Worm (Caenorhabditis elegans) whole organism, L4 larva: ENCODE measurements around the gene inx-9.

Experiments
- Y105C5A.15 ChIP-seq: fragments of 200-800 bp; sonication (Bioruptor generic); IDR thresholded peaks from 2 replicates; pipeline ENCODE4 v1.3.6; 2022; ENCODE audit warnings: missing genetic modification characterization, missing compliant biosample characterization
- Y48G9A.11 ChIP-seq: fragments of 200-800 bp; sonication (Bioruptor generic); IDR thresholded peaks from 2 replicates; pipeline ENCODE4 v1.3.6; 2022; ENCODE audit warnings: missing genetic modification reagents, missing genetic modification characterization, missing compliant biosample characterization
- Y75B8A.6 ChIP-seq: fragments of 200-800 bp; sonication (Bioruptor generic); IDR thresholded peaks from 2 replicates; pipeline ENCODE4 v1.3.6; 2022; ENCODE audit warnings: missing genetic modification reagents, missing genetic modification characterization, missing compliant biosample characterization
- ZK337.2 ChIP-seq: fragments of 200-800 bp; sonication (Bioruptor generic); IDR thresholded peaks from 2 replicates; pipeline ENCODE4 v1.3.6; 2022; ENCODE audit warnings: missing genetic modification reagents, missing genetic modification characterization, missing compliant biosample characterization
- ZK546.5 ChIP-seq, 2 experiments: sonication (generic microtip); optimal IDR thresholded peaks; 2 replicates each; lab custom pipeline; 2017; ENCODE audit warnings: missing biosample characterization in 2 of 2, missing genetic modification characterization in 2 of 2
- aly-2 ChIP-seq: sonication (generic microtip); optimal IDR thresholded peaks from 2 replicates; lab custom pipeline; 2018; ENCODE audit warnings: missing biosample characterization, missing genetic modification characterization
- ama-1 ChIP-seq: fragments of 150-350 bp; optimal IDR thresholded peaks from 2 replicates; lab custom pipeline; 2014; ENCODE audit warnings: inconsistent platforms, mixed read lengths
- ceh-28 ChIP-seq: fragments of 150-350 bp; optimal IDR thresholded peaks from 2 replicates; lab custom pipeline; 2014; ENCODE audit warnings: missing biosample characterization, missing genetic modification reagents, missing genetic modification characterization
- cey-2 ChIP-seq: sonication (generic microtip); optimal IDR thresholded peaks from 3 replicates; lab custom pipeline; 2017; ENCODE audit warnings: missing genetic modification characterization, mild to moderate bottlenecking, missing compliant biosample characterization, antibody characterized with exemption, borderline replicate concordance; ENCODE audit not compliant: insufficient read depth
- ctbp-1 ChIP-seq: fragments of 200-800 bp; sonication (Bioruptor generic); IDR thresholded peaks from 2 replicates; pipeline ENCODE4 v1.3.6; 2022; ENCODE audit warnings: missing genetic modification reagents, missing genetic modification characterization, missing compliant biosample characterization
- daf-16 ChIP-seq, 3 experiments: sonication (generic microtip); optimal IDR thresholded peaks; 2 replicates each; lab custom pipeline; 2016 to 2017; ENCODE audit warnings: missing genetic modification characterization in 3 of 3, missing genetic modification reagents in 3 of 3, mild to moderate bottlenecking in 2 of 3, missing compliant biosample characterization in 2 of 3, missing biosample characterization in 1 of 3, moderate library complexity in 1 of 3
- dmd-8 ChIP-seq: fragments of 200-800 bp; sonication (Bioruptor generic); IDR thresholded peaks from 2 replicates; pipeline ENCODE4 v1.3.6; 2022; ENCODE audit warnings: missing genetic modification characterization, missing compliant biosample characterization
- dpl-1 ChIP-seq: fragments of 150-350 bp; optimal IDR thresholded peaks from 2 replicates; lab custom pipeline; 2014; ENCODE audit warnings: missing biosample characterization, missing genetic modification reagents, missing genetic modification characterization
- duxl-1 ChIP-seq: sonication (generic microtip); optimal IDR thresholded peaks from 2 replicates; lab custom pipeline; 2016; ENCODE audit warnings: mild to moderate bottlenecking, missing genetic modification characterization, moderate library complexity, missing compliant biosample characterization; ENCODE audit not compliant: poor library complexity
- dve-1 ChIP-seq: sonication (generic microtip); optimal IDR thresholded peaks from 2 replicates; lab custom pipeline; 2017; ENCODE audit warnings: antibody characterized with exemption, mild to moderate bottlenecking, missing genetic modification characterization, missing compliant biosample characterization; ENCODE audit not compliant: insufficient read depth
- egl-27 ChIP-seq: sonication (generic microtip); optimal IDR thresholded peaks from 3 replicates; lab custom pipeline; 2017; ENCODE audit warnings: missing biosample characterization, missing genetic modification reagents, missing genetic modification characterization
- egl-43 ChIP-seq: fragments of 200-800 bp; sonication (Bioruptor generic); IDR thresholded peaks from 2 replicates; pipeline ENCODE4 v1.3.6; 2022; ENCODE audit warnings: missing genetic modification reagents, missing genetic modification characterization, missing compliant biosample characterization
- fos-1 ChIP-seq: fragments of 150-350 bp; optimal IDR thresholded peaks from 2 replicates; lab custom pipeline; 2014; ENCODE audit warnings: missing biosample characterization, missing genetic modification characterization
- hlh-11 ChIP-seq: fragments of 200-800 bp; sonication (Bioruptor generic); optimal IDR thresholded peaks from 2 replicates; lab custom pipeline; 2018; ENCODE audit warnings: mild to moderate bottlenecking, missing genetic modification characterization, missing compliant biosample characterization
- hlh-30 ChIP-seq: sonication (generic microtip); optimal IDR thresholded peaks from 2 replicates; lab custom pipeline; 2017; ENCODE audit warnings: antibody characterized with exemption, mild to moderate bottlenecking, missing genetic modification characterization, missing compliant biosample characterization; ENCODE audit not compliant: insufficient read depth
- lin-1 ChIP-seq: fragments of 200-800 bp; sonication (Bioruptor generic); IDR thresholded peaks from 2 replicates; pipeline ENCODE4 v1.3.6; 2022; ENCODE audit warnings: missing genetic modification reagents, missing genetic modification characterization, missing compliant biosample characterization
- lin-38 ChIP-seq: fragments of 200-800 bp; sonication (Bioruptor generic); IDR thresholded peaks from 2 replicates; pipeline ENCODE4 v1.3.6; 2022; ENCODE audit warnings: missing genetic modification reagents, missing genetic modification characterization, missing compliant biosample characterization
- lsy-2 ChIP-seq, 2 experiments: fragments of 150-350 bp in 1 of 2; sonication (generic microtip) in 1 of 2; optimal IDR thresholded peaks; 2 replicates each; lab custom pipeline; 2014 to 2017; ENCODE audit warnings: missing biosample characterization in 2 of 2, missing genetic modification characterization in 2 of 2
- madf-9 ChIP-seq: fragments of 200-800 bp; sonication (Bioruptor generic); conservative IDR thresholded peaks from 2 replicates; pipeline ENCODE4 v1.3.6; 2022; ENCODE audit warnings: missing genetic modification reagents, missing genetic modification characterization, missing compliant biosample characterization
- mes-2 ChIP-seq: sonication (generic microtip); optimal IDR thresholded peaks from 2 replicates; lab custom pipeline; 2016; ENCODE audit warnings: missing genotype, mild to moderate bottlenecking, missing genetic modification characterization, missing compliant biosample characterization; ENCODE audit not compliant: poor library complexity, severe bottlenecking
- nhr-102 ChIP-seq: sonication (generic microtip); optimal IDR thresholded peaks from 2 replicates; lab custom pipeline; 2016; ENCODE audit warnings: mild to moderate bottlenecking, missing genetic modification characterization, moderate library complexity, missing compliant biosample characterization
- nhr-237 ChIP-seq: sonication (generic microtip); optimal IDR thresholded peaks from 2 replicates; lab custom pipeline; 2017; ENCODE audit warnings: missing biosample characterization, missing genetic modification characterization
- nhr-28 ChIP-seq: fragments of 150-350 bp; optimal IDR thresholded peaks from 2 replicates; lab custom pipeline; 2014; ENCODE audit warnings: missing biosample characterization, missing genetic modification characterization
- nhr-42 ChIP-seq: fragments of 200-800 bp; sonication (Bioruptor generic); IDR thresholded peaks from 2 replicates; pipeline ENCODE4 v1.3.6; 2022; ENCODE audit warnings: missing genetic modification characterization, missing compliant biosample characterization
- nhr-48 ChIP-seq: sonication (generic microtip); optimal IDR thresholded peaks from 2 replicates; lab custom pipeline; 2016; ENCODE audit warnings: mild to moderate bottlenecking, missing genetic modification characterization, missing compliant biosample characterization
- nhr-6 ChIP-seq: fragments of 150-350 bp; optimal IDR thresholded peaks from 2 replicates; lab custom pipeline; 2014; ENCODE audit warnings: missing biosample characterization, missing genetic modification characterization
- nhr-76 ChIP-seq: fragments of 150-350 bp; optimal IDR thresholded peaks from 2 replicates; lab custom pipeline; 2014; ENCODE audit warnings: missing biosample characterization, missing genetic modification characterization
- nhr-77 ChIP-seq: fragments of 150-350 bp; optimal IDR thresholded peaks from 2 replicates; lab custom pipeline; 2014; ENCODE audit warnings: missing biosample characterization, missing genetic modification characterization
- pha-4 ChIP-seq, 2 experiments: fragments of 150-350 bp in 1 of 2; fragments of 200-800 bp in 1 of 2; sonication (Bioruptor generic) in 1 of 2; IDR thresholded peaks in 1 of 2; optimal IDR thresholded peaks in 1 of 2; 2 replicates each; pipeline versions ENCODE4 v1.3.6 to Lab custom; 2014 to 2022; ENCODE audit warnings: missing genetic modification characterization in 2 of 2, missing genetic modification reagents in 2 of 2, missing biosample characterization in 1 of 2, missing compliant biosample characterization in 1 of 2
- php-3 ChIP-seq: fragments of 200-800 bp; sonication (Bioruptor generic); IDR thresholded peaks from 2 replicates; pipeline ENCODE4 v1.3.6; 2022; ENCODE audit warnings: missing genetic modification reagents, missing genetic modification characterization, missing compliant biosample characterization
- pqm-1 ChIP-seq: sonication (generic microtip); optimal IDR thresholded peaks from 2 replicates; lab custom pipeline; 2017; ENCODE audit warnings: missing biosample characterization, missing genetic modification characterization
- snpc-4 ChIP-seq: fragments of 150-350 bp; optimal IDR thresholded peaks from 2 replicates; lab custom pipeline; 2014; ENCODE audit warnings: missing biosample characterization, missing genetic modification characterization
- tag-97 ChIP-seq: fragments of 200-800 bp; sonication (Bioruptor generic); IDR thresholded peaks from 2 replicates; pipeline ENCODE4 v1.3.6; 2022; ENCODE audit warnings: missing genetic modification characterization, missing compliant biosample characterization
- tra-1 ChIP-seq: fragments of 200-800 bp; sonication (Bioruptor generic); IDR thresholded peaks from 2 replicates; pipeline ENCODE4 v1.3.6; 2022; ENCODE audit warnings: missing genetic modification reagents, missing genetic modification characterization, missing compliant biosample characterization
- unc-62 ChIP-seq, 3 experiments: fragments of 150-350 bp in 1 of 3; sonication (generic microtip); optimal IDR thresholded peaks in 2 of 3; peaks in 1 of 3; 1 replicate in 1 of 3; 2 replicates in 2 of 3; lab custom pipeline; 2014 to 2017; ENCODE audit warnings: missing biosample characterization in 3 of 3, missing genetic modification characterization in 3 of 3, missing genetic modification reagents in 3 of 3, missing genotype in 1 of 3
- zag-1 ChIP-seq: fragments of 150-350 bp; optimal IDR thresholded peaks from 2 replicates; lab custom pipeline; 2014; ENCODE audit warnings: missing biosample characterization, missing genetic modification characterization
- zfp-2 ChIP-seq: sonication (generic microtip); optimal IDR thresholded peaks from 2 replicates; lab custom pipeline; 2016; ENCODE audit warnings: mild to moderate bottlenecking, missing genetic modification characterization, missing compliant biosample characterization
- zip-2 ChIP-seq: fragments of 150-350 bp; optimal IDR thresholded peaks from 2 replicates; lab custom pipeline; 2014; ENCODE audit warnings: missing biosample characterization, missing genetic modification characterization
- ztf-11 ChIP-seq: fragments of 150-350 bp; optimal IDR thresholded peaks from 2 replicates; lab custom pipeline; 2014; ENCODE audit warnings: missing biosample characterization, missing genetic modification characterization

The inx-9 gene

ce11 chrIV:11644705-11645104, 31.4 kb upstream of the inx-9 start:
- TF ChIP-seq zfp-2 (tag; lab: Kevin White, UChicago) (no peak), fos-1 (tag; lab: Kevin White, UChicago) (no peak), lsy-2 (tag; optimal IDR thresholded peaks at IDR 0.05; lab: Kevin White, UChicago) (peak in 1 of 2 experiments; percentile 53), tra-1 (0 out of 2 replicates have a peak, but pooled peaks have one; percentile 37), daf-16 (GFP tag; optimal IDR thresholded peaks at IDR 0.05; lab: Kevin White, UChicago) (peak in 1 of 2 experiments; percentile 33), daf-16 (tag; optimal IDR thresholded peaks at IDR 0.05; lab: Kevin White, UChicago) (no peak), ctbp-1 (GFP tag; lab: Robert Waterston, UW) (0 out of 2 replicates have a peak, but pooled peaks have one; percentile 24), unc-62 (GFP tag; optimal IDR thresholded peaks at IDR 0.05 in 1 of 2; lab: Kevin White, UChicago) (peak in 1 of 2 experiments; percentile 53), unc-62 (tag; optimal IDR thresholded peaks at IDR 0.05; lab: Kevin White, UChicago) (no peak), ama-1 (lab: Kevin White, UChicago) (peak; percentile 0)

- no peak for TF ChIP-seq egl-43 (GFP tag; lab: Robert Waterston, UW)
- TF ChIP-seq ceh-28 (tag; lab: Kevin White, UChicago) = no peak
- no peak for TF ChIP-seq pha-4 (GFP tag; IDR thresholded peaks at IDR 0.05; lab: Robert Waterston, UW)
- no peak for TF ChIP-seq pha-4 (tag; optimal IDR thresholded peaks at IDR 0.05; lab: Kevin White, UChicago)
- peak; percentile 39 for TF ChIP-seq dve-1
- no peak for TF ChIP-seq ZK546.5 (tag; optimal IDR thresholded peaks at IDR 0.05; lab: Kevin White, UChicago)
- no peak for TF ChIP-seq nhr-42
- TF ChIP-seq snpc-4 = no peak
- no peak for TF ChIP-seq tag-97
- no peak for TF ChIP-seq nhr-102 (tag; lab: Kevin White, UChicago)
- TF ChIP-seq nhr-48 (tag; lab: Kevin White, UChicago) = no peak
- TF ChIP-seq zag-1 (tag; lab: Kevin White, UChicago) = no peak
- TF ChIP-seq lin-1 (GFP tag; lab: Robert Waterston, UW) = no peak
- no peak for TF ChIP-seq daf-16 (GFP tag; optimal IDR thresholded peaks at IDR 0.05; lab: Kevin White, UChicago)
- TF ChIP-seq daf-16 (tag; optimal IDR thresholded peaks at IDR 0.05; lab: Kevin White, UChicago) = peak; percentile 86
- TF ChIP-seq nhr-28 (tag; lab: Kevin White, UChicago) = peak; percentile 2
- no peak for TF ChIP-seq ZK337.2 (GFP tag; lab: Robert Waterston, UW)
- no peak for TF ChIP-seq madf-9 (GFP tag; lab: Robert Waterston, UW)
- TF ChIP-seq dpl-1 = no peak
- TF ChIP-seq unc-62 (GFP tag; optimal IDR thresholded peaks at IDR 0.05 in 1 of 2; lab: Kevin White, UChicago) = peak in 1 of 2 experiments; percentile 92
- no peak for TF ChIP-seq unc-62 (tag; optimal IDR thresholded peaks at IDR 0.05; lab: Kevin White, UChicago)
- TF ChIP-seq, all 104 proteins: peak for 4
Measured at ce11 chrIV:11645354-11645753, 30.8 kb upstream of the inx-9 start.

- TF ChIP-seq daf-16 (GFP tag; optimal IDR thresholded peaks at IDR 0.05; lab: Kevin White, UChicago) (peak in 1 of 2 experiments; percentile 77), daf-16 (tag; optimal IDR thresholded peaks at IDR 0.05; lab: Kevin White, UChicago) (peak; percentile 74), hlh-11 (tag; lab: Kevin White, UChicago) (peak; percentile 9), ztf-11 (tag; lab: Kevin White, UChicago) (no peak), nhr-77 (tag; lab: Kevin White, UChicago) (no peak), dve-1 (peak; percentile 48)
Measured at ce11 chrIV:11646908-11647307, 29.2 kb upstream of the inx-9 start.

- TF ChIP-seq Y75B8A.6 (no peak), php-3 (GFP tag; lab: Robert Waterston, UW) (no peak), zip-2 (tag; lab: Kevin White, UChicago) (no peak), mes-2 (tag; lab: Kevin White, UChicago) (no peak), nhr-28 (tag; lab: Kevin White, UChicago) (no peak), egl-27 (no peak), madf-9 (GFP tag; lab: Robert Waterston, UW) (no peak), dmd-8 (no peak), Y48G9A.11 (GFP tag; lab: Robert Waterston, UW) (no peak), nhr-6 (tag; lab: Kevin White, UChicago) (no peak), lin-38 (GFP tag; lab: Robert Waterston, UW) (no peak), aly-2 (tag; lab: Kevin White, UChicago) (no peak), nhr-76 (tag; lab: Kevin White, UChicago) (no peak), nhr-237 (tag; lab: Kevin White, UChicago) (no peak), cey-2 (tag; lab: Kevin White, UChicago) (no peak), duxl-1 (tag; lab: Kevin White, UChicago) (no peak), hlh-30 (peak; percentile 5), nhr-42 (no peak), Y105C5A.15 (no peak), pqm-1 (tag; lab: Kevin White, UChicago) (no peak), egl-43 (GFP tag; lab: Robert Waterston, UW) (no peak)
Measured at ce11 chrIV:11649031-11649430, 27.1 kb upstream of the inx-9 start, which contains the start of gene ZK809.8. ZK809.8 (minus strand) TSS chrIV:11649064.
